Worm (Caenorhabditis elegans): ENCODE data around the gene pid-1.
A peak's percentile ranks its signal among the peaks of the same experiment; 100 is the strongest.

Gene pid-1

ce11 chrII:7663704-7664660 is 26.4 kb downstream of the pid-1 start, which contains the start of the genes F18A1.7 and rpa-1 (continued):
- TF ChIP-seq hrde-1 (tag; optimal IDR thresholded peaks at IDR 0.05; ENCODE audit: borderline replicate concordance) (no peak), sdz-38 (tag; optimal IDR thresholded peaks at IDR 0.05) (no peak), hsf-1 (GFP tag; IDR thresholded peaks at IDR 0.05) (peak; percentile 82), ZK185.1 (tag; optimal IDR thresholded peaks at IDR 0.05; ENCODE audit: poor library complexity, severe bottlenecking) (no peak), madf-8 (GFP tag; conservative IDR thresholded peaks at IDR 0.05) (peak; percentile 94), madf-3 (GFP tag; IDR thresholded peaks at IDR 0.05) (peak; percentile 80), ccch-3 (GFP tag; optimal IDR thresholded peaks at IDR 0.05) (no peak), nhr-27 (tag; optimal IDR thresholded peaks at IDR 0.05) (no peak), F37B4.10 (GFP tag; IDR thresholded peaks at IDR 0.05) (no peak), F57A8.1 (GFP tag; optimal IDR thresholded peaks at IDR 0.05) (no peak), xnd-1 (tag; optimal IDR thresholded peaks at IDR 0.05) (peak; percentile 95), ceh-40 (GFP tag; IDR thresholded peaks at IDR 0.05) (no peak), Y56A3A.18 (GFP tag; IDR thresholded peaks at IDR 0.05) (no peak), Y79H2A.3 (GFP tag; conservative IDR thresholded peaks at IDR 0.05) (no peak), snpc-4 (GFP tag; optimal IDR thresholded peaks at IDR 0.05) (peak; percentile 5), snpc-4 (tag; optimal IDR thresholded peaks at IDR 0.05) (peak in 1 of 4 experiments; percentile 41), Y53F4B.3 (GFP tag; IDR thresholded peaks at IDR 0.05) (no peak), snpc-1.1 (tag; optimal IDR thresholded peaks at IDR 0.05; ENCODE audit: insufficient read depth) (no peak), Y67H2A.10 (GFP tag; conservative IDR thresholded peaks at IDR 0.05) (no peak), tbx-9 (tag; optimal IDR thresholded peaks at IDR 0.05; ENCODE audit: borderline replicate concordance) (no peak), F39B2.1 (GFP tag; IDR thresholded peaks at IDR 0.05) (no peak), cebp-1 (GFP tag; IDR thresholded peaks at IDR 0.05) (no peak), cebp-1 (tag; optimal IDR thresholded peaks at IDR 0.05) (no peak), lsy-27 (tag; optimal IDR thresholded peaks at IDR 0.05; ENCODE audit: borderline replicate concordance, insufficient read depth) (no peak), dpff-1 (tag; optimal IDR thresholded peaks at IDR 0.05) (no peak), nfya-1 (tag; optimal IDR thresholded peaks at IDR 0.05; ENCODE audit: borderline replicate concordance, insufficient read depth) (no peak), snpc-3.4 (tag; optimal IDR thresholded peaks at IDR 0.05) (peak; percentile 79), nhr-90 (tag; optimal IDR thresholded peaks at IDR 0.05) (no peak), egl-44 (GFP tag; IDR thresholded peaks at IDR 0.05) (no peak), F52B5.7 (tag; optimal IDR thresholded peaks at IDR 0.05) (no peak), tbp1 (GFP tag; optimal IDR thresholded peaks at IDR 0.05) (peak; percentile 33), lsl-1 (GFP tag; optimal IDR thresholded peaks at IDR 0.05) (peak; percentile 98), lag-1 (GFP tag; IDR thresholded peaks at IDR 0.05) (no peak), ets-4 (GFP tag; optimal IDR thresholded peaks at IDR 0.05) (no peak), gei-17 (GFP tag; optimal IDR thresholded peaks at IDR 0.05) (no peak), hmg-20 (GFP tag; IDR thresholded peaks at IDR 0.05) (no peak), hmg-1.2 (GFP tag; IDR thresholded peaks at IDR 0.05) (peak; percentile 57; the same call in 1 of the 2 replicates), lin-35 (GFP tag; optimal IDR thresholded peaks at IDR 0.05) (peak in 1 of 3 experiments; percentile 81), unc-62 (GFP tag; optimal IDR thresholded peaks at IDR 0.05) (no peak), dox-1 (GFP tag; IDR thresholded peaks at IDR 0.05) (peak; percentile 81), bed-1 (GFP tag; IDR thresholded peaks at IDR 0.05) (no peak), lin-26 (GFP tag; IDR thresholded peaks at IDR 0.05) (no peak), athp-1 (tag; optimal IDR thresholded peaks at IDR 0.05) (peak; percentile 16), attf-3 (GFP tag; conservative IDR thresholded peaks at IDR 0.05) (no peak), bed-2 (GFP tag; IDR thresholded peaks at IDR 0.05) (no peak), ceh-79 (tag; optimal IDR thresholded peaks at IDR 0.05) (no peak)

All from whole organism, young adult.